Worm (Caenorhabditis elegans): ENCODE data around the gene nhr-88.
A peak's percentile ranks its signal among the peaks of the same experiment; 100 is the strongest.

nhr-88 gene

ce11 chrII:2952629-2953028 lies 23.8 kb upstream of the nhr-88 start, which contains the start of gene irld-51:
Gene irld-51 (minus strand): TSS chrII:2952729.
- TF ChIP-seq ztf-1 (GFP tag; conservative IDR thresholded peaks at IDR 0.05) (no peak), peb-1 (tag; optimal IDR thresholded peaks at IDR 0.05) (no peak), snpc-4 (tag; optimal IDR thresholded peaks at IDR 0.05) (no peak), nhr-23 (tag; optimal IDR thresholded peaks at IDR 0.05) (no peak), ceh-16 (tag; optimal IDR thresholded peaks at IDR 0.05) (no peak), nhr-10 (tag; optimal IDR thresholded peaks at IDR 0.05) (no peak), ztf-11 (tag; optimal IDR thresholded peaks at IDR 0.05) (no peak), nhr-21 (tag; optimal IDR thresholded peaks at IDR 0.05) (no peak), dmd-4 (tag; optimal IDR thresholded peaks at IDR 0.05) (no peak), aly-2 (tag; optimal IDR thresholded peaks at IDR 0.05) (no peak)

DNA sequence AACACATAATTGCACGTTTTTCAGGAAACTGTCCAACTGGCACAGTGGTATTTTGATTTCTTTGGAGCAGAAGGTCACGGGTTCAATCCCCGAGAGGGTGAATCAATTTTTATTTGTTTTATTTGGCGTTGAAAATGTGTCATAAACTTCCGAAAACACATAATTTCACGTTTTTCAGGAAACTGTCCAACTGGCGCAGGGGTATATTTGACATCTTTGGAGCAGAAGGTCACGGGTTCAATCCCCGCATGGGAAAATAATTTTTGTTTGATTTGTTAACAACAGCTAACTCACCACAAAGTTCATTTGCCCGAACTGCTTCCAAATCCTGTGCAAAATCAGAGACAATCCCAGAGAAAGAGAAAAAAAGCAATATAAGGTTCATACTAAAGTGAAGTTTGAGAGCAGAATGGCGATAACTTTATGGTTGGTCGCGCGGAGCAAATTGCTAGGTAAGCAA lies 20.8 kb upstream of the nhr-88 start, which contains the start of gene irld-48:
TSS of gene irld-48 (plus strand) at position 410 of the 460 bp plus-strand sequence.
- TF ChIP-seq ceh-82 (tag; optimal IDR thresholded peaks at IDR 0.05): no peak
- no peak for TF ChIP-seq nhr-6 (tag; optimal IDR thresholded peaks at IDR 0.05)
- TF ChIP-seq elt-3 (tag; optimal IDR thresholded peaks at IDR 0.05): no peak

- no peak for TF ChIP-seq ceh-16 (tag; optimal IDR thresholded peaks at IDR 0.05)
Measured at ce11 chrII:2958308-2958707, 18.1 kb upstream of the nhr-88 start, which contains the start of gene srw-60. Gene srw-60 (plus strand): TSS chrII:2958608.

ce11 chrII:2962531-2963164 lies 13.8 kb upstream of the nhr-88 start:
- TF ChIP-seq R02D3.7 (tag; optimal IDR thresholded peaks at IDR 0.05) (no peak), ceh-16 (tag; optimal IDR thresholded peaks at IDR 0.05) (no peak), egl-27 (tag; optimal IDR thresholded peaks at IDR 0.05) (no peak), nhr-10 (tag; optimal IDR thresholded peaks at IDR 0.05) (no peak), C34F6.9 (tag; optimal IDR thresholded peaks at IDR 0.05) (peak; percentile 41), nhr-129 (tag; optimal IDR thresholded peaks at IDR 0.05) (no peak), zag-1 (tag; optimal IDR thresholded peaks at IDR 0.05) (peak; percentile 81), skn-1 (tag; optimal IDR thresholded peaks at IDR 0.05) (no peak), sma-3 (GFP tag; optimal IDR thresholded peaks at IDR 0.05) (no peak), unc-39 (tag; optimal IDR thresholded peaks at IDR 0.05) (no peak), unc-55 (GFP tag; optimal IDR thresholded peaks at IDR 0.05) (peak; percentile 47), gmeb-1 (tag; optimal IDR thresholded peaks at IDR 0.05) (no peak), ztf-4 (tag; optimal IDR thresholded peaks at IDR 0.05) (no peak), fos-1 (tag; optimal IDR thresholded peaks at IDR 0.05) (no peak), peb-1 (tag; optimal IDR thresholded peaks at IDR 0.05) (no peak), sem-4 (tag; optimal IDR thresholded peaks at IDR 0.05) (no peak), lin-13 (GFP tag; optimal IDR thresholded peaks at IDR 0.05) (no peak), ztf-11 (tag; optimal IDR thresholded peaks at IDR 0.05) (no peak), nhr-237 (tag; optimal IDR thresholded peaks at IDR 0.05) (no peak), snpc-4 (tag; optimal IDR thresholded peaks at IDR 0.05) (no peak), crh-2 (tag; optimal IDR thresholded peaks at IDR 0.05) (peak; percentile 40), mbf-1 (tag; optimal IDR thresholded peaks at IDR 0.05) (no peak), nhr-77 (tag; optimal IDR thresholded peaks at IDR 0.05) (no peak), ztf-1 (GFP tag; conservative IDR thresholded peaks at IDR 0.05) (no peak), sma-9 (GFP tag; optimal IDR thresholded peaks at IDR 0.05) (peak; percentile 79), sma-9 (tag; optimal IDR thresholded peaks at IDR 0.05) (no peak), unc-62 (GFP tag; optimal IDR thresholded peaks at IDR 0.05) (no peak), ceh-82 (tag; optimal IDR thresholded peaks at IDR 0.05) (no peak), elt-1 (tag; optimal IDR thresholded peaks at IDR 0.05) (no peak), mdl-1 (tag; optimal IDR thresholded peaks at IDR 0.05) (peak; percentile 97 to 98), nhr-23 (tag; optimal IDR thresholded peaks at IDR 0.05) (no peak), ZK546.5 (tag; optimal IDR thresholded peaks at IDR 0.05) (no peak), F13H6.1 (tag; optimal IDR thresholded peaks at IDR 0.05) (peak; percentile 57), elt-3 (tag; optimal IDR thresholded peaks at IDR 0.05) (no peak), Y55F3AM.14 (GFP tag; optimal IDR thresholded peaks at IDR 0.05) (peak; percentile 46), nhr-25 (tag; optimal IDR thresholded peaks at IDR 0.05) (no peak), lsy-2 (tag; optimal IDR thresholded peaks at IDR 0.05) (no peak), mab-5 (tag; optimal IDR thresholded peaks at IDR 0.05) (peak; percentile 31), blmp-1 (tag; optimal IDR thresholded peaks at IDR 0.05; ENCODE audit: insufficient read depth) (no peak), aly-2 (tag; optimal IDR thresholded peaks at IDR 0.05) (no peak), lin-11 (tag; optimal IDR thresholded peaks at IDR 0.05) (peak; percentile 7), nhr-12 (tag; optimal IDR thresholded peaks at IDR 0.05) (no peak), nhr-6 (tag; optimal IDR thresholded peaks at IDR 0.05) (no peak), nhr-21 (tag; optimal IDR thresholded peaks at IDR 0.05) (no peak), dmd-4 (tag; optimal IDR thresholded peaks at IDR 0.05) (no peak), alr-1 (tag; optimal IDR thresholded peaks at IDR 0.05) (no peak)

Measured in whole organism, L2 larva.